Fruit fly (Drosophila melanogaster) whole organism, wandering third instar larva: ENCODE measurements around the gene CG11889.

Experiments used
- Abd-B ChIP-seq: fragments of >200 bp; optimal IDR thresholded peaks from 2 replicates; lab custom pipeline; 2017; ENCODE audit warnings: missing biosample characterization, missing genetic modification characterization
- CG32264 ChIP-seq: fragments of 200-800 bp; sonication (Bioruptor generic); optimal IDR thresholded peaks from 2 replicates; lab custom pipeline; 2016; ENCODE audit warnings: missing biosample characterization, missing genetic modification characterization
- CG9705 ChIP-seq: fragments of 200-800 bp; sonication (Bioruptor generic); optimal IDR thresholded peaks from 2 replicates; lab custom pipeline; 2018; ENCODE audit warnings: missing biosample characterization, mild to moderate bottlenecking, missing genetic modification characterization
- CrebA ChIP-seq: fragments of 200-800 bp; sonication (Bioruptor generic); optimal IDR thresholded peaks from 2 replicates; lab custom pipeline; 2016; ENCODE audit warnings: missing biosample characterization, mild to moderate bottlenecking, missing genetic modification characterization, borderline replicate concordance
- Dfd ChIP-seq: fragments of >200 bp; optimal IDR thresholded peaks from 2 replicates; lab custom pipeline; 2017; ENCODE audit warnings: missing biosample characterization, missing genetic modification characterization
- Dif ChIP-seq: fragments of 200-275, 200-300 bp; sonication (Bioruptor generic); optimal IDR thresholded peaks from 2 replicates; lab custom pipeline; 2018; ENCODE audit warnings: missing biosample characterization, missing genetic modification characterization; ENCODE audit not compliant: partially characterized antibody
- GATAd ChIP-seq: sonication (Bioruptor generic); optimal IDR thresholded peaks from 2 replicates; lab custom pipeline; 2016; ENCODE audit warnings: missing biosample characterization, missing genetic modification characterization
- HLH106 ChIP-seq: fragments of 200-800 bp; optimal IDR thresholded peaks from 3 replicates; lab custom pipeline; 2019; ENCODE audit warnings: missing biosample characterization, mild to moderate bottlenecking, missing genetic modification characterization, moderate library complexity
- Hnf4 ChIP-seq: fragments of 200-800 bp; sonication (Bioruptor generic); optimal IDR thresholded peaks from 2 replicates; lab custom pipeline; 2016; ENCODE audit warnings: missing biosample characterization, mild to moderate bottlenecking, missing genetic modification characterization
- Hr78 ChIP-seq: fragments of >200 bp; optimal IDR thresholded peaks from 2 replicates; lab custom pipeline; 2017; ENCODE audit warnings: missing biosample characterization, missing genetic modification characterization
- Hr83 ChIP-seq: fragments of 200-300 bp; sonication (Bioruptor generic); optimal IDR thresholded peaks from 2 replicates; lab custom pipeline; 2016; ENCODE audit warnings: missing biosample characterization, mild to moderate bottlenecking, missing genetic modification characterization, moderate library complexity; ENCODE audit not compliant: poor library complexity, severe bottlenecking
- Jra ChIP-seq: sonication (Bioruptor generic); optimal IDR thresholded peaks from 2 replicates; lab custom pipeline; 2016; ENCODE audit warnings: missing biosample characterization, missing genetic modification characterization
- Mio ChIP-seq: sonication (Bioruptor generic); optimal IDR thresholded peaks from 2 replicates; lab custom pipeline; 2016; ENCODE audit warnings: missing biosample characterization, missing genetic modification characterization
- Myc ChIP-seq: fragments of >200 bp; optimal IDR thresholded peaks from 2 replicates; lab custom pipeline; 2017
- N ChIP-seq: fragments of >200 bp; optimal IDR thresholded peaks from 2 replicates; lab custom pipeline; 2018; ENCODE audit warnings: missing biosample characterization, missing external identifiers, missing genetic modification characterization
- OdsH ChIP-seq: fragments of 200-800 bp; sonication (Bioruptor generic); optimal IDR thresholded peaks from 2 replicates; lab custom pipeline; 2016; ENCODE audit warnings: missing biosample characterization, mild to moderate bottlenecking, missing genetic modification characterization
- Rel ChIP-seq, 2 experiments: fragments of 200-800 bp; sonication (Bioruptor generic) in 1 of 2; optimal IDR thresholded peaks; 2 replicates in 1 of 2; 3 replicates in 1 of 2; lab custom pipeline; 2016 to 2019; ENCODE audit warnings: mild to moderate bottlenecking in 2 of 2, missing biosample characterization in 2 of 2, missing genetic modification characterization in 2 of 2, moderate library complexity in 1 of 2
- Sp1 ChIP-seq: fragments of 200-800 bp; sonication (Bioruptor generic); optimal IDR thresholded peaks from 3 replicates; lab custom pipeline; 2019; ENCODE audit warnings: missing biosample characterization, mild to moderate bottlenecking, missing genetic modification characterization, moderate library complexity
- Vsx2 ChIP-seq: fragments of 200-300, 225-300 bp; sonication (Bioruptor generic); optimal IDR thresholded peaks from 2 replicates; lab custom pipeline; 2018; ENCODE audit warnings: missing biosample characterization, missing genetic modification characterization; ENCODE audit not compliant: partially characterized antibody
- br ChIP-seq: fragments of 200-800 bp; sonication (Bioruptor generic); optimal IDR thresholded peaks from 2 replicates; lab custom pipeline; 2016; ENCODE audit warnings: missing biosample characterization, missing genetic modification characterization
- brk ChIP-seq: fragments of 200-800 bp; sonication (Bioruptor generic); optimal IDR thresholded peaks from 2 replicates; lab custom pipeline; 2016; ENCODE audit warnings: missing biosample characterization, mild to moderate bottlenecking, missing genetic modification characterization
- dl ChIP-seq, 2 experiments: fragments of 175-275, 200-275 bp in 1 of 2; fragments of 200-275 bp in 1 of 2; sonication (Bioruptor generic); optimal IDR thresholded peaks; lab custom pipeline; 2018; ENCODE audit warnings: mild to moderate bottlenecking in 2 of 2, missing biosample characterization in 2 of 2, missing genetic modification characterization in 2 of 2, moderate library complexity in 2 of 2; ENCODE audit not compliant: partially characterized antibody in 2 of 2, insufficient read depth in 1 of 2
- dmrt93B ChIP-seq: fragments of 200-800 bp; sonication (Bioruptor generic); optimal IDR thresholded peaks from 2 replicates; lab custom pipeline; 2018; ENCODE audit warnings: missing biosample characterization, mild to moderate bottlenecking, missing genetic modification characterization
- dsf ChIP-seq: sonication (Bioruptor generic); optimal IDR thresholded peaks from 2 replicates; lab custom pipeline; 2016; ENCODE audit warnings: missing biosample characterization, missing genetic modification characterization, borderline replicate concordance
- ey ChIP-seq: fragments of 200-800 bp; sonication (Bioruptor generic); optimal IDR thresholded peaks from 2 replicates; lab custom pipeline; 2016; ENCODE audit warnings: missing biosample characterization, missing genetic modification characterization
- foxo ChIP-seq, 2 experiments: fragments of 200-800 bp; sonication (Bioruptor generic); optimal IDR thresholded peaks; 2 replicates in 1 of 2; 3 replicates in 1 of 2; lab custom pipeline; 2016 to 2017; ENCODE audit warnings: missing biosample characterization in 2 of 2, missing genetic modification characterization in 2 of 2
- fru ChIP-seq: fragments of 200-800 bp; sonication (Bioruptor generic); optimal IDR thresholded peaks from 3 replicates; lab custom pipeline; 2016; ENCODE audit warnings: missing biosample characterization, mild to moderate bottlenecking, missing genetic modification characterization
- h ChIP-seq: fragments of 200-800 bp; sonication (Bioruptor generic); optimal IDR thresholded peaks from 3 replicates; lab custom pipeline; 2016; ENCODE audit warnings: missing biosample characterization, mild to moderate bottlenecking, missing genetic modification characterization
- jim ChIP-seq: fragments of 175-275, 200-325 bp; sonication (Bioruptor generic); optimal IDR thresholded peaks from 2 replicates; lab custom pipeline; 2016; ENCODE audit warnings: missing biosample characterization, mild to moderate bottlenecking, missing genetic modification characterization
- lola ChIP-seq: fragments of >200 bp; optimal IDR thresholded peaks from 2 replicates; lab custom pipeline; 2017; ENCODE audit warnings: missing biosample characterization, missing genetic modification characterization
- pan ChIP-seq: fragments of >200 bp; optimal IDR thresholded peaks from 2 replicates; lab custom pipeline; 2017
- psq ChIP-seq: fragments of 200-800 bp; sonication (Bioruptor generic); optimal IDR thresholded peaks from 3 replicates; lab custom pipeline; 2017; ENCODE audit warnings: missing biosample characterization, mild to moderate bottlenecking, missing genetic modification characterization, moderate library complexity
- rgr ChIP-seq: fragments of 200-800 bp; sonication (Bioruptor generic); optimal IDR thresholded peaks from 3 replicates; lab custom pipeline; 2016; ENCODE audit warnings: missing biosample characterization, mild to moderate bottlenecking, missing genetic modification characterization
- sage ChIP-seq: fragments of 200-800 bp; sonication (Bioruptor generic); optimal IDR thresholded peaks from 2 replicates; lab custom pipeline; 2016; ENCODE audit warnings: missing biosample characterization, mild to moderate bottlenecking, missing genetic modification characterization
- sv ChIP-seq: fragments of 200-800 bp; sonication (Bioruptor generic); optimal IDR thresholded peaks from 3 replicates; lab custom pipeline; 2016; ENCODE audit warnings: missing biosample characterization, missing genetic modification characterization
- tai ChIP-seq: sonication (Bioruptor generic); optimal IDR thresholded peaks from 2 replicates; lab custom pipeline; 2016; ENCODE audit warnings: missing biosample characterization, missing genetic modification characterization
- usp ChIP-seq: fragments of >200 bp; optimal IDR thresholded peaks from 2 replicates; lab custom pipeline; 2017; ENCODE audit warnings: missing biosample characterization, missing genetic modification characterization
- woc ChIP-seq: sonication (Bioruptor generic); optimal IDR thresholded peaks from 2 replicates; lab custom pipeline; 2016; ENCODE audit warnings: missing biosample characterization, mild to moderate bottlenecking, missing genetic modification characterization

Gene CG11889

dm6 chr3R:25277112-25277511 is 7.1 kb downstream of the CG11889 start, which contains the start of gene CG10513:
Gene CG10513 (minus strand): TSS chr3R:25277212.
- no peak for TF ChIP-seq CG9705
- TF ChIP-seq Myc (lab: Kevin White, UChicago): no peak
- TF ChIP-seq woc (GFP tag; lab: Kevin White, UChicago): no peak
- no peak for TF ChIP-seq Jra (GFP tag; lab: Kevin White, UChicago)
- TF ChIP-seq pan (lab: Kevin White, UChicago): no peak
- TF ChIP-seq GATAd (GFP tag; lab: Kevin White, UChicago): no peak
- no peak for TF ChIP-seq Dif
- TF ChIP-seq dl (GFP tag; optimal IDR thresholded peaks at IDR 0.05; lab: Kevin White, UChicago; ENCODE audit: insufficient read depth in 1 of 2, partially characterized antibody in 2 of 2): no peak
- no peak for TF ChIP-seq Dfd (GFP tag; lab: Kevin White, UChicago)
- no peak for TF ChIP-seq Abd-B (GFP tag; lab: Kevin White, UChicago)
- TF ChIP-seq CrebA (GFP tag; lab: Kevin White, UChicago): no peak
- TF ChIP-seq ey (GFP tag; lab: Kevin White, UChicago): no peak
- no peak for TF ChIP-seq OdsH
- TF ChIP-seq jim (GFP tag; lab: Kevin White, UChicago): no peak
- no peak for TF ChIP-seq Vsx2

dm6 chr3R:25279796-25280350 is 9.9 kb downstream of the CG11889 start, which contains the start of gene CG10514:
Gene CG10514 (minus strand): TSS chr3R:25279846.
- TF ChIP-seq psq (peak; percentile 18), Hr78 (no peak), fru (GFP tag; lab: Kevin White, UChicago) (peak; percentile 13), br (GFP tag; lab: Kevin White, UChicago) (peak; percentile 36), foxo (GFP tag; optimal IDR thresholded peaks at IDR 0.05; lab: Kevin White, UChicago) (peak in 1 of 2 experiments; percentile 18), OdsH (peak; percentile 43), tai (GFP tag; lab: Kevin White, UChicago) (no peak), Sp1 (GFP tag; lab: Kevin White, UChicago) (peak; percentile 10), rgr (GFP tag; lab: Kevin White, UChicago) (peak; percentile 24), woc (GFP tag; lab: Kevin White, UChicago) (no peak), ey (GFP tag; lab: Kevin White, UChicago) (peak; percentile 4), CG32264 (GFP tag; lab: Kevin White, UChicago) (no peak), Hr83 (GFP tag; lab: Kevin White, UChicago) (peak; percentile 77), dmrt93B (no peak), Mio (GFP tag; lab: Kevin White, UChicago) (no peak)

dm6 chr3R:25281165-25281564 is 11.2 kb downstream of the CG11889 start, which contains the start of gene CG11892:
Gene CG11892 (plus strand): TSS chr3R:25281548.
- TF ChIP-seq Rel (GFP tag; optimal IDR thresholded peaks at IDR 0.05; lab: Kevin White, UChicago) (no peak), Rel (tag; optimal IDR thresholded peaks at IDR 0.05; lab: Kevin White, UChicago) (no peak), Sp1 (GFP tag; lab: Kevin White, UChicago) (peak; percentile 55), Vsx2 (no peak), woc (GFP tag; lab: Kevin White, UChicago) (no peak), dsf (GFP tag; lab: Kevin White, UChicago) (no peak), h (no peak), jim (GFP tag; lab: Kevin White, UChicago) (no peak), psq (no peak), Abd-B (GFP tag; lab: Kevin White, UChicago) (no peak), GATAd (GFP tag; lab: Kevin White, UChicago) (no peak), Jra (GFP tag; lab: Kevin White, UChicago) (no peak), pan (lab: Kevin White, UChicago) (no peak), CrebA (GFP tag; lab: Kevin White, UChicago) (no peak), ey (GFP tag; lab: Kevin White, UChicago) (no peak), HLH106 (tag; lab: Kevin White, UChicago) (no peak), Hr78 (no peak), sage (no peak), usp (no peak), dl (GFP tag; optimal IDR thresholded peaks at IDR 0.05; lab: Kevin White, UChicago; ENCODE audit: insufficient read depth in 1 of 2, partially characterized antibody in 2 of 2) (no peak), Hr83 (GFP tag; lab: Kevin White, UChicago) (peak; percentile 51), N (GFP tag; lab: Kevin White, UChicago) (no peak), br (GFP tag; lab: Kevin White, UChicago) (peak; percentile 57), sv (GFP tag; lab: Kevin White, UChicago) (no peak), lola (GFP tag; lab: Kevin White, UChicago) (no peak), tai (GFP tag; lab: Kevin White, UChicago) (no peak), Mio (GFP tag; lab: Kevin White, UChicago) (no peak), Dfd (GFP tag; lab: Kevin White, UChicago) (no peak), OdsH (peak; percentile 47), CG9705 (no peak), rgr (GFP tag; lab: Kevin White, UChicago) (peak; percentile 36), fru (GFP tag; lab: Kevin White, UChicago) (peak; percentile 50), Myc (lab: Kevin White, UChicago) (no peak), foxo (GFP tag; optimal IDR thresholded peaks at IDR 0.05; lab: Kevin White, UChicago) (no peak), Hnf4 (GFP tag; lab: Kevin White, UChicago) (peak; percentile 24), Dif (no peak), brk (GFP tag; lab: Kevin White, UChicago) (no peak), dmrt93B (no peak), CG32264 (GFP tag; lab: Kevin White, UChicago) (no peak)
